Worm (Caenorhabditis elegans) whole organism, early embryonic: ENCODE measurements around the gene sri-40.

Source experiments
- B0310.2 ChIP-seq: sonication (generic microtip); optimal IDR thresholded peaks from 2 replicates; lab custom pipeline; 2016; ENCODE audit warnings: mild to moderate bottlenecking, missing genetic modification characterization, missing compliant biosample characterization
- scrt-1 ChIP-seq: fragments of 200-800 bp; sonication (Bioruptor generic); IDR thresholded peaks from 2 replicates; pipeline ENCODE4 v1.3.6; 2022; ENCODE audit warnings: missing genetic modification characterization, missing compliant biosample characterization

DNA sequence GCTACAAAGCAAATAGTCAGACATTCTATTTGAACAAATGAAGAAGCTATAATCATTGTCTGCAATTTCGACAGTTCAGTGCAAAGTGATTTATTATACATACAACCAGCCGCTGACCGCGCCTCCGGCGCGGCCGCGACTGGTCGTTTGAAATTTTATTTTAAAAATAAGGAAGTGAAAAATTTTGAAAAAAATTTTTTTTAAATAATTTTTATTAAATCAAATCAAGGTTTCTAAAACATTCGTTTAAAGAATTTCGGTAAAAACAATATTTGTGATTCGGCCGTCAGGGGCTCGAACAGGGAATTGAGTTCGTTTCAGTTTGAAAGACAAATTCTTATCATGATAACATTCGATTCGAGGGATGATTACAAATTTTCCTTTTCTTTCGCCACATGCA is 5.6 kb upstream of the sri-40 start, which contains the start of gene Y27F2A.10:
- TF ChIP-seq B0310.2 (tag; lab: Kevin White, UChicago) (no peak), scrt-1 (GFP tag; lab: Robert Waterston, UW) (no peak)
